Worm (Caenorhabditis elegans) whole organism, late embryonic: Measurements from ENCODE around the gene C49F5.7.

Experiments
- K09A11.1 ChIP-seq: sonication (generic microtip); optimal IDR thresholded peaks from 2 replicates; lab custom pipeline; 2017; ENCODE audit warnings: antibody characterized with exemption, mild to moderate bottlenecking, missing genetic modification characterization, missing compliant biosample characterization; ENCODE audit not compliant: insufficient read depth
- ama-1 ChIP-seq: fragments of 150-350 bp; optimal IDR thresholded peaks from 2 replicates; lab custom pipeline; 2014
- ceh-2 ChIP-seq: sonication (generic microtip); optimal IDR thresholded peaks from 2 replicates; lab custom pipeline; 2016; ENCODE audit warnings: missing genotype, missing genetic modification characterization, missing compliant biosample characterization
- nhr-11 ChIP-seq: fragments of 150-350 bp; optimal IDR thresholded peaks from 2 replicates; lab custom pipeline; 2014; ENCODE audit warnings: missing biosample characterization, missing genetic modification characterization

DNA sequence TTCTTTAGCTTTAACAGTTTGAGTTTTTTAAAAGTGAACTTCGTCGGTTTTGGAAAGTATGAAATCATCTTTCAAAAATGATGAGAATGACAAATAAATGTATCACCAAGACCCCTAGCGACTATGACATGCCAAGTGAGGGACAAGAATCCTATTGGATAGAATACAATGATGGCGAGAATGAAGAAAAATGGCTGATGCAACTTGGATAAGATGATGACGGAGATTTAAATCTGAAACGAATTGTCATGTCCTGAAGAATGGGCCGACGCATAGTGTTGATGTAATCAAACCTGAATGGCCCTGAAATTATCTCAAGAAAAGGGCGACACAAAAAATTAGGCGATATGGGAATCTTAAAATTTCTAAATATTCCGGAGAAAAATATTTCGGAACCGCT lies 30.9 kb upstream of the C49F5.7 start:
- TF ChIP-seq ceh-2 (no peak), nhr-11 (no peak), ama-1 (lab: Kevin White, UChicago) (no peak), K09A11.1 (no peak)
